Fruit fly (Drosophila melanogaster): ENCODE measurements around the gene CG9953.

CG9953 gene

DNA sequence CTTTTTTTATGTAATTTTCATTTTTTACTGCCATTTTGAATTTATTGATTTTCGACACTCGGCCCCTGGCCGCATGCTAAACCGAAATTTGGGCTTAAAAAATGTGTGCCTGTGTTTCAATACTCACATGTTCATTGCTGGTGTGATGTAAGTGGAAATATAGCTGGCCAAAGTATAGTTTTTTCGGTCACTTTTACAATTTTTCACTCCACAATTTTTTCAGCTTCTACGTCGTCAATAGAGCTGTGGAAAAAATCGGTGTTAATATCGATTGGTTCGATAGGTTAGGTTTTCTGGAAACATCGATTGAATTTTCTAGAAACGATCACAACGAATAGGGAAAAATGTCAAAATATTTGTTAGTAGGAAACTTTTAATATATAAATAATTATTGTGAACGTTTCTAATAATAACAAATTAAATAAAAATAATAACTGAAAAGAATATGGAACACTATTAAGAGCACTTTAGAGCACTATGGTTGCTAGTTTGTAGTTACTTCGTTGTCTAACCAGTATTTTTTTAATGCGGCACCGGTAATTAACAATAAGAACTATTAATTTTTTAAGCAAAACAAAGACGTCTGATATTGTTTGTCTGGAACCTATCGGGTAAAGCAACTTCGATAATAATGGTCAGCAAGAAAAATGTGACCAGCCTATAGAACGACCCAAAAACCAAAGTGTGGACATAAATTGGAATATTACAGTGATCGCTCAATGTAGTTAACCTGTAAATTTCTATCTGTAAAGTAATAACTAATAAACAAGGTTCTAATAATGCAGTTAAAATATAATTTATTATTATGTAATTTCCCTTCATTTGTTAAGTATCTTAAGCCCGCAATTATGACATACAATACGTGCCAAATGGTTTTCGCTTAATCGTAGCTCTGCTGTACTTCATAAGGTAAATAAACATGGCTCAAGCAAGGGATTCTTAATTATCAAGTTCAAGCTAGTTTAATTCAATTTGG is 13.9 kb upstream of the CG9953 start, which contains the start of the genes CG10077 and CG9948 (continued):
- TF ChIP-seq bigmax (GFP tag; optimal IDR thresholded peaks at IDR 0.05) (peak; percentile 19), tx (GFP tag; optimal IDR thresholded peaks at IDR 0.05) (peak; percentile 9), CG10654 (GFP tag; optimal IDR thresholded peaks at IDR 0.05) (peak; percentile 79), CG12769 (tag; optimal IDR thresholded peaks at IDR 0.05) (peak; percentile 94), CG3163 (GFP tag; optimal IDR thresholded peaks at IDR 0.05) (no peak), Adf1 (GFP tag; IDR thresholded peaks at IDR 0.05) (peak; percentile 47), CG10209 (GFP tag; optimal IDR thresholded peaks at IDR 0.05) (peak; percentile 82), dpn (GFP tag; optimal IDR thresholded peaks at IDR 0.05) (peak; percentile 58 to 90), CG17568 (GFP tag; optimal IDR thresholded peaks at IDR 0.05) (peak; percentile 83), pfk (GFP tag; optimal IDR thresholded peaks at IDR 0.05) (peak; percentile 50), fu2 (GFP tag; optimal IDR thresholded peaks at IDR 0.05) (peak; percentile 34), tna (GFP tag; IDR thresholded peaks at IDR 0.05; ENCODE audit: partially characterized antibody) (peak; percentile 76), CG12219 (GFP tag; optimal IDR thresholded peaks at IDR 0.05) (peak; percentile 87), Dbx (GFP tag; IDR thresholded peaks at IDR 0.05) (peak; percentile 91), CG10959 (GFP tag; IDR thresholded peaks at IDR 0.05) (peak; percentile 83), grau (tag; optimal IDR thresholded peaks at IDR 0.05) (peak; percentile 100), ase (GFP tag; IDR thresholded peaks at IDR 0.05) (peak; percentile 88), CG7357 (GFP tag; IDR thresholded peaks at IDR 0.05) (peak; percentile 77), sima (GFP tag; optimal IDR thresholded peaks at IDR 0.05) (no peak), gem (tag; optimal IDR thresholded peaks at IDR 0.05) (peak; percentile 95), CG6683 (GFP tag; optimal IDR thresholded peaks at IDR 0.05) (peak; percentile 61), CG3847 (GFP tag; IDR thresholded peaks at IDR 0.05) (peak; percentile 89), Oaz (GFP tag; IDR thresholded peaks at IDR 0.05) (peak; percentile 85), CG33557 (GFP tag; optimal IDR thresholded peaks at IDR 0.05) (peak; percentile 83), CG17359 (tag; optimal IDR thresholded peaks at IDR 0.05) (peak; percentile 91), NC2α (GFP tag; optimal IDR thresholded peaks at IDR 0.05) (peak; percentile 18), Gsc (GFP tag; IDR thresholded peaks at IDR 0.05) (peak; percentile 66), Hmr (GFP tag; optimal IDR thresholded peaks at IDR 0.05) (peak; percentile 85), dmrt11E (tag; optimal IDR thresholded peaks at IDR 0.05) (peak; percentile 89), Ets65A (GFP tag) (peak; percentile 87), salm (tag; optimal IDR thresholded peaks at IDR 0.05) (peak; percentile 85), Hr51 (GFP tag; optimal IDR thresholded peaks at IDR 0.05) (peak; percentile 55 to 90), schlank (tag; optimal IDR thresholded peaks at IDR 0.05) (peak; percentile 56), bsh (GFP tag; optimal IDR thresholded peaks at IDR 0.05) (peak; percentile 73 to 94), gfzf (GFP tag; optimal IDR thresholded peaks at IDR 0.05) (peak; percentile 71), CG43689 (GFP tag; IDR thresholded peaks at IDR 0.05) (peak; percentile 64), HmgZ (tag; optimal IDR thresholded peaks at IDR 0.05) (peak; percentile 92), CG4707 (GFP tag; optimal IDR thresholded peaks at IDR 0.05) (peak; percentile 75), CG1603 (tag; optimal IDR thresholded peaks at IDR 0.05) (peak; percentile 90), yki (optimal IDR thresholded peaks at IDR 0.05) (no peak), CG11398 (GFP tag; optimal IDR thresholded peaks at IDR 0.05) (no peak), ro (GFP tag; IDR thresholded peaks at IDR 0.05) (peak; percentile 53; the same call in 1 of the 2 replicates), CG7271 (tag; optimal IDR thresholded peaks at IDR 0.05) (peak; percentile 73), kni (GFP tag; optimal IDR thresholded peaks at IDR 0.05) (peak; percentile 64), Lpt (GFP tag; optimal IDR thresholded peaks at IDR 0.05) (no peak), CG8924 (tag; optimal IDR thresholded peaks at IDR 0.05) (peak; percentile 90), caup (GFP tag; optimal IDR thresholded peaks at IDR 0.05; ENCODE audit: severe bottlenecking) (peak; percentile 82), CG8388 (GFP tag; optimal IDR thresholded peaks at IDR 0.05) (peak; percentile 89)

Measured in whole organism, embryonic.